Worm (Caenorhabditis elegans) whole organism, late embryonic: ENCODE data around the gene Y41E3.19.

Source experiments
- ceh-18 ChIP-seq: sonication (generic microtip); optimal IDR thresholded peaks from 2 replicates; lab custom pipeline; 2016; ENCODE audit warnings: missing genetic modification characterization, missing compliant biosample characterization
- ceh-2 ChIP-seq: sonication (generic microtip); optimal IDR thresholded peaks from 2 replicates; lab custom pipeline; 2016; ENCODE audit warnings: missing genotype, missing genetic modification characterization, missing compliant biosample characterization
- ceh-31 ChIP-seq: sonication (generic microtip); optimal IDR thresholded peaks from 2 replicates; lab custom pipeline; 2016; ENCODE audit warnings: missing genetic modification characterization, missing compliant biosample characterization
- ceh-34 ChIP-seq: sonication (generic microtip); optimal IDR thresholded peaks from 2 replicates; lab custom pipeline; 2016; ENCODE audit warnings: mild to moderate bottlenecking, missing genetic modification characterization, missing compliant biosample characterization
- ceh-45 ChIP-seq: fragments of 200-800 bp; sonication (Bioruptor generic); IDR thresholded peaks from 2 replicates; pipeline ENCODE4 v1.3.6; 2022; ENCODE audit warnings: missing genetic modification reagents, missing genetic modification characterization, missing compliant biosample characterization
- elt-2 ChIP-seq: sonication (generic microtip); optimal IDR thresholded peaks from 2 replicates; lab custom pipeline; 2016; ENCODE audit warnings: missing genetic modification reagents, missing genetic modification characterization, missing compliant biosample characterization
- hlh-13 ChIP-seq: fragments of 200-800 bp; sonication (Bioruptor generic); optimal IDR thresholded peaks from 2 replicates; lab custom pipeline; 2018; ENCODE audit warnings: mild to moderate bottlenecking, missing genetic modification characterization, missing compliant biosample characterization
- nfya-1 ChIP-seq: sonication (generic microtip); optimal IDR thresholded peaks from 2 replicates; lab custom pipeline; 2017; ENCODE audit warnings: missing genetic modification characterization, mild to moderate bottlenecking, missing compliant biosample characterization, antibody characterized with exemption, moderate library complexity
- rnt-1 ChIP-seq: sonication (generic microtip); optimal IDR thresholded peaks from 2 replicates; lab custom pipeline; 2016; ENCODE audit warnings: missing genetic modification characterization, missing compliant biosample characterization
- syd-9 ChIP-seq: sonication (generic microtip); optimal IDR thresholded peaks from 2 replicates; lab custom pipeline; 2016; ENCODE audit warnings: mild to moderate bottlenecking, missing genetic modification characterization, moderate library complexity, missing compliant biosample characterization

Gene Y41E3.19

DNA sequence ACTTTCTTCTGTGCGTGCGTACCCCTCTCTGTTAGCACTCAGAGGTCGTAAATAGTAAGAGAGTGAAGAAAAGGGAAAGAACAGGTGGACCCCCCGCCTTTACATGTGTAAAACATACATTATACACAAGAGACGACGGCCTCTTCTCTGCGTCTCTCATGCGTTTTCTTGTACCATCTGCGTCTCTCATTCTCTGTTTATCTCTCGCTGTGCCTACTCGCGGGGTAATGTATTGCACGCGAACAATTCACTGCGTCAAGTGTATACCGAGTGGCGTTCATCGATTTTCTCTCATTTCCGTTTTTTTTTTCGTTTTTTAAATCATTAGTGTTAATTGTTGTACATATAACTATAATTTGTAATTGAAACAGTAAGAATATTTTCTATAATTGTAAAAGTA lies 51.3 kb downstream of the Y41E3.19 start:
- TF ChIP-seq ceh-18 = no peak
- no peak for TF ChIP-seq rnt-1 (tag; lab: Kevin White, UChicago)
- peak; percentile 10 for TF ChIP-seq nfya-1 (tag; lab: Kevin White, UChicago)
- TF ChIP-seq ceh-2 = no peak
- no peak for TF ChIP-seq hlh-13 (GFP tag; lab: Kevin White, UChicago)
- no peak for TF ChIP-seq ceh-34 (tag; lab: Kevin White, UChicago)
- no peak for TF ChIP-seq ceh-45
- TF ChIP-seq syd-9 (tag; lab: Kevin White, UChicago) = no peak
- no peak for TF ChIP-seq elt-2 (tag; lab: Kevin White, UChicago)
- peak; percentile 40 for TF ChIP-seq ceh-31 (tag; lab: Kevin White, UChicago)
